Worm (Caenorhabditis elegans): Measurements from ENCODE around the gene msp-76.

DNA sequence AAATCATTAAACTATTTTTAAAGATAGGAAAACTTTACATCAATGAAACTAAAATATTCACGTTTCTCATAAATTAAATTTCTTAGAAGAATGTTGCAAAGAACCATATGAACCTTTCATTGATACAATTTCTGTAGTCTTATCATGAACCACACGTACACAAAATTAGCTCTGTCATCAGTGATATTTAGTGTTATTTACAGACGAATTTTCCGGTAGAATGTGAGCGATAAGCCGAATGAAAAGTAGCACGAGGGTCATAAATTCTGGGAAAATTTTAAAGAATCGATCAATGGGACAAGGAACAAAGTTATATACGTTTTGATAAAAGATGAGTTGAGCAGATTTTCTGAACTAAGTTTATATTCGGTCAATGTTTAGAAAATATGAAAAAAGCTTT lies 12.3 kb upstream of the msp-76 start:
- no peak for TF ChIP-seq unc-130 (tag; optimal IDR thresholded peaks at IDR 0.05)
- no peak for TF ChIP-seq nhr-77 (tag; optimal IDR thresholded peaks at IDR 0.05)
- peak in 1 of 2 experiments; percentile 33 for TF ChIP-seq mdl-1 (tag; optimal IDR thresholded peaks at IDR 0.05)
- no peak for TF ChIP-seq aly-2 (tag; optimal IDR thresholded peaks at IDR 0.05)
- TF ChIP-seq ama-1 (optimal IDR thresholded peaks at IDR 0.05) = no peak
- TF ChIP-seq lin-35 (GFP tag; optimal IDR thresholded peaks at IDR 0.05) = peak in 1 of 2 experiments; percentile 58
- no peak for TF ChIP-seq dpl-1 (GFP tag; optimal IDR thresholded peaks at IDR 0.05)
- TF ChIP-seq snpc-4 (tag; optimal IDR thresholded peaks at IDR 0.05) = no peak
- TF ChIP-seq zip-4 (GFP tag; optimal IDR thresholded peaks at IDR 0.05) = no peak
- no peak for TF ChIP-seq unc-62 (GFP tag; optimal IDR thresholded peaks at IDR 0.05)
- no peak for TF ChIP-seq pag-3 (tag; optimal IDR thresholded peaks at IDR 0.05; ENCODE audit: borderline replicate concordance, insufficient read depth)
- no peak for TF ChIP-seq egl-27 (tag; optimal IDR thresholded peaks at IDR 0.05)
